Worm (Caenorhabditis elegans): ENCODE data around the gene ncam-1.
A peak's percentile ranks its signal among the peaks of the same experiment; 100 is the strongest.

ncam-1 gene

ce11 chrX:714398-714797, 22.7 kb downstream of the ncam-1 start, which contains the start of gene irk-2:
TSS of gene irk-2 (minus strand) at chrX:714498.
- TF ChIP-seq cnd-1 (tag; optimal IDR thresholded peaks at IDR 0.05) (no peak), nhr-12 (tag; optimal IDR thresholded peaks at IDR 0.05) (no peak)

- TF ChIP-seq nhr-12 (tag; optimal IDR thresholded peaks at IDR 0.05) (no peak), flh-1 (GFP tag; optimal IDR thresholded peaks at IDR 0.05) (no peak), ces-1 (GFP tag; optimal IDR thresholded peaks at IDR 0.05) (no peak), lin-32 (GFP tag; optimal IDR thresholded peaks at IDR 0.05) (no peak), cnd-1 (tag; optimal IDR thresholded peaks at IDR 0.05) (no peak), lsy-2 (tag; optimal IDR thresholded peaks at IDR 0.05) (no peak), sptf-1 (tag; optimal IDR thresholded peaks at IDR 0.05) (no peak), unc-62 (GFP tag; optimal IDR thresholded peaks at IDR 0.05) (no peak), nhr-2 (tag; optimal IDR thresholded peaks at IDR 0.05) (no peak), bed-3 (GFP tag; optimal IDR thresholded peaks at IDR 0.05) (no peak), ceh-43 (GFP tag; optimal IDR thresholded peaks at IDR 0.05) (no peak), mab-5 (tag; optimal IDR thresholded peaks at IDR 0.05) (no peak), sem-2 (GFP tag; optimal IDR thresholded peaks at IDR 0.05) (no peak), ceh-39 (tag; optimal IDR thresholded peaks at IDR 0.05) (no peak)
Observed at ce11 chrX:725868-726267, 34.2 kb downstream of the ncam-1 start, which contains the start of gene sli-1. TSS of gene sli-1 (minus strand) at chrX:725968.

ce11 chrX:726295-726694, 34.6 kb downstream of the ncam-1 start:
- TF ChIP-seq elt-1 (tag; optimal IDR thresholded peaks at IDR 0.05; ENCODE audit: borderline replicate concordance, insufficient read depth) = no peak
- no peak for TF ChIP-seq lin-13 (tag; optimal IDR thresholded peaks at IDR 0.05)
- TF ChIP-seq unc-62 (GFP tag; optimal IDR thresholded peaks at IDR 0.05) = no peak
- TF ChIP-seq lsy-2 (tag; optimal IDR thresholded peaks at IDR 0.05) = no peak
- no peak for TF ChIP-seq zip-8 (tag; optimal IDR thresholded peaks at IDR 0.05)
- TF ChIP-seq bed-3 (GFP tag; optimal IDR thresholded peaks at IDR 0.05) = no peak
- no peak for TF ChIP-seq M03D4.4 (tag; optimal IDR thresholded peaks at IDR 0.05)

ce11 chrX:727737-728136, 36.0 kb downstream of the ncam-1 start:
- no peak for TF ChIP-seq ceh-43 (GFP tag; optimal IDR thresholded peaks at IDR 0.05)
- TF ChIP-seq mep-1 (tag; optimal IDR thresholded peaks at IDR 0.05) = peak; percentile 60
- TF ChIP-seq drap-1 (GFP tag; optimal IDR thresholded peaks at IDR 0.05) = peak; percentile 62
- TF ChIP-seq sptf-1 (tag; optimal IDR thresholded peaks at IDR 0.05) = peak; percentile 57
- peak; percentile 77 for TF ChIP-seq unc-62 (GFP tag; optimal IDR thresholded peaks at IDR 0.05)
- peak; percentile 99 for TF ChIP-seq unc-120 (tag; optimal IDR thresholded peaks at IDR 0.05; ENCODE audit: poor library complexity, severe bottlenecking)
- peak; percentile 56 for TF ChIP-seq lsy-2 (tag; optimal IDR thresholded peaks at IDR 0.05)
- no peak for TF ChIP-seq sem-2 (GFP tag; optimal IDR thresholded peaks at IDR 0.05)
- TF ChIP-seq nhr-237 (tag; optimal IDR thresholded peaks at IDR 0.05) = no peak
- TF ChIP-seq cnd-1 (tag; optimal IDR thresholded peaks at IDR 0.05) = peak; percentile 47
- TF ChIP-seq tbx-8 (GFP tag; optimal IDR thresholded peaks at IDR 0.05) = no peak
- TF ChIP-seq mls-2 (tag; optimal IDR thresholded peaks at IDR 0.05) = peak; percentile 49
- peak; percentile 9 for TF ChIP-seq ceh-83 (GFP tag; optimal IDR thresholded peaks at IDR 0.05)
- TF ChIP-seq nhr-76 (tag; optimal IDR thresholded peaks at IDR 0.05) = no peak
- peak; percentile 53 for TF ChIP-seq nhr-2 (tag; optimal IDR thresholded peaks at IDR 0.05)
- peak; percentile 75 for TF ChIP-seq lin-13 (tag; optimal IDR thresholded peaks at IDR 0.05)
- peak; percentile 99 for TF ChIP-seq ces-1 (GFP tag; optimal IDR thresholded peaks at IDR 0.05)
- TF ChIP-seq pha-4 (tag; optimal IDR thresholded peaks at IDR 0.05) = peak; percentile 91
- no peak for TF ChIP-seq bed-3 (GFP tag; optimal IDR thresholded peaks at IDR 0.05)
- peak; percentile 89 for TF ChIP-seq ceh-39 (tag; optimal IDR thresholded peaks at IDR 0.05)
- peak; percentile 21 for TF ChIP-seq mab-5 (tag; optimal IDR thresholded peaks at IDR 0.05)
- peak; percentile 7 for TF ChIP-seq hlh-1 (tag; optimal IDR thresholded peaks at IDR 0.05)

ce11 chrX:729062-729461, 37.3 kb downstream of the ncam-1 start:
- TF ChIP-seq nhr-12 (tag; optimal IDR thresholded peaks at IDR 0.05) = no peak
- no peak for TF ChIP-seq cnd-1 (tag; optimal IDR thresholded peaks at IDR 0.05)
- no peak for TF ChIP-seq ztf-11 (tag; optimal IDR thresholded peaks at IDR 0.05)
- TF ChIP-seq lin-13 (tag; optimal IDR thresholded peaks at IDR 0.05) = no peak
- no peak for TF ChIP-seq flh-1 (GFP tag; optimal IDR thresholded peaks at IDR 0.05)
- TF ChIP-seq lin-32 (GFP tag; optimal IDR thresholded peaks at IDR 0.05) = no peak
- no peak for TF ChIP-seq mls-2 (tag; optimal IDR thresholded peaks at IDR 0.05)
- TF ChIP-seq unc-62 (GFP tag; optimal IDR thresholded peaks at IDR 0.05) = no peak
- no peak for TF ChIP-seq mab-5 (tag; optimal IDR thresholded peaks at IDR 0.05)
- TF ChIP-seq sem-2 (GFP tag; optimal IDR thresholded peaks at IDR 0.05) = no peak
- TF ChIP-seq sptf-1 (tag; optimal IDR thresholded peaks at IDR 0.05) = no peak
- TF ChIP-seq tbx-8 (GFP tag; optimal IDR thresholded peaks at IDR 0.05) = no peak
- no peak for TF ChIP-seq bed-3 (GFP tag; optimal IDR thresholded peaks at IDR 0.05)
- TF ChIP-seq nhr-2 (tag; optimal IDR thresholded peaks at IDR 0.05) = no peak
- TF ChIP-seq elt-1 (tag; optimal IDR thresholded peaks at IDR 0.05; ENCODE audit: borderline replicate concordance, insufficient read depth) = no peak
- TF ChIP-seq elt-3 (tag; optimal IDR thresholded peaks at IDR 0.05) = no peak
- no peak for TF ChIP-seq lsy-2 (tag; optimal IDR thresholded peaks at IDR 0.05)
- no peak for TF ChIP-seq M03D4.4 (tag; optimal IDR thresholded peaks at IDR 0.05)
- TF ChIP-seq ham-2 (GFP tag; optimal IDR thresholded peaks at IDR 0.05) = no peak
- no peak for TF ChIP-seq drap-1 (GFP tag; optimal IDR thresholded peaks at IDR 0.05)
